Fruit fly (Drosophila melanogaster) whole organism, wandering third instar larva: ENCODE measurements around the gene Rpn13R.
A peak's percentile ranks its signal among the peaks of the same experiment; 100 is the strongest.

ENCODE experiments used
- Abd-B ChIP-seq: fragments of >200 bp; optimal IDR thresholded peaks from 2 replicates; lab custom pipeline; 2017; ENCODE audit warnings: missing biosample characterization, missing genetic modification characterization
- CG32264 ChIP-seq: fragments of 200-800 bp; sonication (Bioruptor generic); optimal IDR thresholded peaks from 2 replicates; lab custom pipeline; 2016; ENCODE audit warnings: missing biosample characterization, missing genetic modification characterization
- CG9705 ChIP-seq: fragments of 200-800 bp; sonication (Bioruptor generic); optimal IDR thresholded peaks from 2 replicates; lab custom pipeline; 2018; ENCODE audit warnings: missing biosample characterization, mild to moderate bottlenecking, missing genetic modification characterization
- CrebA ChIP-seq: fragments of 200-800 bp; sonication (Bioruptor generic); optimal IDR thresholded peaks from 2 replicates; lab custom pipeline; 2016; ENCODE audit warnings: missing biosample characterization, mild to moderate bottlenecking, missing genetic modification characterization, borderline replicate concordance
- Dfd ChIP-seq: fragments of >200 bp; optimal IDR thresholded peaks from 2 replicates; lab custom pipeline; 2017; ENCODE audit warnings: missing biosample characterization, missing genetic modification characterization
- Dif ChIP-seq: fragments of 200-275, 200-300 bp; sonication (Bioruptor generic); optimal IDR thresholded peaks from 2 replicates; lab custom pipeline; 2018; ENCODE audit warnings: missing biosample characterization, missing genetic modification characterization; ENCODE audit not compliant: partially characterized antibody
- GATAd ChIP-seq: sonication (Bioruptor generic); optimal IDR thresholded peaks from 2 replicates; lab custom pipeline; 2016; ENCODE audit warnings: missing biosample characterization, missing genetic modification characterization
- HLH106 ChIP-seq: fragments of 200-800 bp; optimal IDR thresholded peaks from 3 replicates; lab custom pipeline; 2019; ENCODE audit warnings: missing biosample characterization, mild to moderate bottlenecking, missing genetic modification characterization, moderate library complexity
- Hnf4 ChIP-seq: fragments of 200-800 bp; sonication (Bioruptor generic); optimal IDR thresholded peaks from 2 replicates; lab custom pipeline; 2016; ENCODE audit warnings: missing biosample characterization, mild to moderate bottlenecking, missing genetic modification characterization
- Hr78 ChIP-seq: fragments of >200 bp; optimal IDR thresholded peaks from 2 replicates; lab custom pipeline; 2017; ENCODE audit warnings: missing biosample characterization, missing genetic modification characterization
- Hr83 ChIP-seq: fragments of 200-300 bp; sonication (Bioruptor generic); optimal IDR thresholded peaks from 2 replicates; lab custom pipeline; 2016; ENCODE audit warnings: missing biosample characterization, mild to moderate bottlenecking, missing genetic modification characterization, moderate library complexity; ENCODE audit not compliant: poor library complexity, severe bottlenecking
- Jra ChIP-seq: sonication (Bioruptor generic); optimal IDR thresholded peaks from 2 replicates; lab custom pipeline; 2016; ENCODE audit warnings: missing biosample characterization, missing genetic modification characterization
- Mio ChIP-seq: sonication (Bioruptor generic); optimal IDR thresholded peaks from 2 replicates; lab custom pipeline; 2016; ENCODE audit warnings: missing biosample characterization, missing genetic modification characterization
- Myc ChIP-seq: fragments of >200 bp; optimal IDR thresholded peaks from 2 replicates; lab custom pipeline; 2017
- N ChIP-seq: fragments of >200 bp; optimal IDR thresholded peaks from 2 replicates; lab custom pipeline; 2018; ENCODE audit warnings: missing biosample characterization, missing external identifiers, missing genetic modification characterization
- OdsH ChIP-seq: fragments of 200-800 bp; sonication (Bioruptor generic); optimal IDR thresholded peaks from 2 replicates; lab custom pipeline; 2016; ENCODE audit warnings: missing biosample characterization, mild to moderate bottlenecking, missing genetic modification characterization
- Rel ChIP-seq, 2 experiments: fragments of 200-800 bp; sonication (Bioruptor generic) in 1 of 2; optimal IDR thresholded peaks; 2 replicates in 1 of 2; 3 replicates in 1 of 2; lab custom pipeline; 2016 to 2019; ENCODE audit warnings: mild to moderate bottlenecking in 2 of 2, missing biosample characterization in 2 of 2, missing genetic modification characterization in 2 of 2, moderate library complexity in 1 of 2
- Sp1 ChIP-seq: fragments of 200-800 bp; sonication (Bioruptor generic); optimal IDR thresholded peaks from 3 replicates; lab custom pipeline; 2019; ENCODE audit warnings: missing biosample characterization, mild to moderate bottlenecking, missing genetic modification characterization, moderate library complexity
- Vsx2 ChIP-seq: fragments of 200-300, 225-300 bp; sonication (Bioruptor generic); optimal IDR thresholded peaks from 2 replicates; lab custom pipeline; 2018; ENCODE audit warnings: missing biosample characterization, missing genetic modification characterization; ENCODE audit not compliant: partially characterized antibody
- br ChIP-seq: fragments of 200-800 bp; sonication (Bioruptor generic); optimal IDR thresholded peaks from 2 replicates; lab custom pipeline; 2016; ENCODE audit warnings: missing biosample characterization, missing genetic modification characterization
- brk ChIP-seq: fragments of 200-800 bp; sonication (Bioruptor generic); optimal IDR thresholded peaks from 2 replicates; lab custom pipeline; 2016; ENCODE audit warnings: missing biosample characterization, mild to moderate bottlenecking, missing genetic modification characterization
- dl ChIP-seq, 2 experiments: fragments of 175-275, 200-275 bp in 1 of 2; fragments of 200-275 bp in 1 of 2; sonication (Bioruptor generic); optimal IDR thresholded peaks; lab custom pipeline; 2018; ENCODE audit warnings: mild to moderate bottlenecking in 2 of 2, missing biosample characterization in 2 of 2, missing genetic modification characterization in 2 of 2, moderate library complexity in 2 of 2; ENCODE audit not compliant: partially characterized antibody in 2 of 2, insufficient read depth in 1 of 2
- dmrt93B ChIP-seq: fragments of 200-800 bp; sonication (Bioruptor generic); optimal IDR thresholded peaks from 2 replicates; lab custom pipeline; 2018; ENCODE audit warnings: missing biosample characterization, mild to moderate bottlenecking, missing genetic modification characterization
- dsf ChIP-seq: sonication (Bioruptor generic); optimal IDR thresholded peaks from 2 replicates; lab custom pipeline; 2016; ENCODE audit warnings: missing biosample characterization, missing genetic modification characterization, borderline replicate concordance
- ey ChIP-seq: fragments of 200-800 bp; sonication (Bioruptor generic); optimal IDR thresholded peaks from 2 replicates; lab custom pipeline; 2016; ENCODE audit warnings: missing biosample characterization, missing genetic modification characterization
- foxo ChIP-seq, 2 experiments: fragments of 200-800 bp; sonication (Bioruptor generic); optimal IDR thresholded peaks; 2 replicates in 1 of 2; 3 replicates in 1 of 2; lab custom pipeline; 2016 to 2017; ENCODE audit warnings: missing biosample characterization in 2 of 2, missing genetic modification characterization in 2 of 2
- fru ChIP-seq: fragments of 200-800 bp; sonication (Bioruptor generic); optimal IDR thresholded peaks from 3 replicates; lab custom pipeline; 2016; ENCODE audit warnings: missing biosample characterization, mild to moderate bottlenecking, missing genetic modification characterization
- h ChIP-seq: fragments of 200-800 bp; sonication (Bioruptor generic); optimal IDR thresholded peaks from 3 replicates; lab custom pipeline; 2016; ENCODE audit warnings: missing biosample characterization, mild to moderate bottlenecking, missing genetic modification characterization
- jim ChIP-seq: fragments of 175-275, 200-325 bp; sonication (Bioruptor generic); optimal IDR thresholded peaks from 2 replicates; lab custom pipeline; 2016; ENCODE audit warnings: missing biosample characterization, mild to moderate bottlenecking, missing genetic modification characterization
- lola ChIP-seq: fragments of >200 bp; optimal IDR thresholded peaks from 2 replicates; lab custom pipeline; 2017; ENCODE audit warnings: missing biosample characterization, missing genetic modification characterization
- pan ChIP-seq: fragments of >200 bp; optimal IDR thresholded peaks from 2 replicates; lab custom pipeline; 2017
- psq ChIP-seq: fragments of 200-800 bp; sonication (Bioruptor generic); optimal IDR thresholded peaks from 3 replicates; lab custom pipeline; 2017; ENCODE audit warnings: missing biosample characterization, mild to moderate bottlenecking, missing genetic modification characterization, moderate library complexity
- rgr ChIP-seq: fragments of 200-800 bp; sonication (Bioruptor generic); optimal IDR thresholded peaks from 3 replicates; lab custom pipeline; 2016; ENCODE audit warnings: missing biosample characterization, mild to moderate bottlenecking, missing genetic modification characterization
- sage ChIP-seq: fragments of 200-800 bp; sonication (Bioruptor generic); optimal IDR thresholded peaks from 2 replicates; lab custom pipeline; 2016; ENCODE audit warnings: missing biosample characterization, mild to moderate bottlenecking, missing genetic modification characterization
- sv ChIP-seq: fragments of 200-800 bp; sonication (Bioruptor generic); optimal IDR thresholded peaks from 3 replicates; lab custom pipeline; 2016; ENCODE audit warnings: missing biosample characterization, missing genetic modification characterization
- tai ChIP-seq: sonication (Bioruptor generic); optimal IDR thresholded peaks from 2 replicates; lab custom pipeline; 2016; ENCODE audit warnings: missing biosample characterization, missing genetic modification characterization
- usp ChIP-seq: fragments of >200 bp; optimal IDR thresholded peaks from 2 replicates; lab custom pipeline; 2017; ENCODE audit warnings: missing biosample characterization, missing genetic modification characterization
- woc ChIP-seq: sonication (Bioruptor generic); optimal IDR thresholded peaks from 2 replicates; lab custom pipeline; 2016; ENCODE audit warnings: missing biosample characterization, mild to moderate bottlenecking, missing genetic modification characterization

Rpn13R gene

dm6 chrX:5082840-5083646 lies 48.7 kb upstream of the Rpn13R start:
- TF ChIP-seq Sp1 (GFP tag; lab: Kevin White, UChicago) (peak; percentile 87), Hr83 (GFP tag; lab: Kevin White, UChicago) (peak; percentile 70), Mio (GFP tag; lab: Kevin White, UChicago) (no peak), Hnf4 (GFP tag; lab: Kevin White, UChicago) (peak; percentile 44), N (GFP tag; lab: Kevin White, UChicago) (no peak), CG9705 (GFP tag; lab: Kevin White, UChicago) (peak; percentile 2), brk (no peak), ey (peak; percentile 16), Hr78 (GFP tag; lab: Kevin White, UChicago) (no peak), foxo (GFP tag; optimal IDR thresholded peaks at IDR 0.05; lab: Kevin White, UChicago) (peak in 1 of 2 experiments; percentile 12), pan (lab: Kevin White, UChicago) (no peak), GATAd (no peak), h (peak; percentile 16), CG32264 (no peak), Vsx2 (GFP tag; lab: Kevin White, UChicago) (no peak), br (GFP tag; lab: Kevin White, UChicago) (peak; percentile 55), HLH106 (no peak), lola (no peak), sv (no peak)

dm6 chrX:5083647-5084096 lies 48.0 kb upstream of the Rpn13R start:
- TF ChIP-seq dmrt93B (GFP tag; lab: Kevin White, UChicago) (peak; percentile 84), GATAd (peak; percentile 29), Sp1 (GFP tag; lab: Kevin White, UChicago) (peak; percentile 86), tai (GFP tag; lab: Kevin White, UChicago) (peak; percentile 93), HLH106 (peak; percentile 89), Mio (GFP tag; lab: Kevin White, UChicago) (peak; percentile 82), Hr83 (GFP tag; lab: Kevin White, UChicago) (peak; percentile 90), woc (GFP tag; lab: Kevin White, UChicago) (peak; percentile 97), h (peak; percentile 97), Abd-B (GFP tag; lab: Kevin White, UChicago) (no peak), lola (no peak), br (GFP tag; lab: Kevin White, UChicago) (peak; percentile 97), Dfd (no peak), sv (peak; percentile 95), Rel (GFP tag; optimal IDR thresholded peaks at IDR 0.05; lab: Kevin White, UChicago) (peak; percentile 70), Rel (tag; optimal IDR thresholded peaks at IDR 0.05; lab: Kevin White, UChicago) (peak; percentile 38), Hnf4 (GFP tag; lab: Kevin White, UChicago) (peak; percentile 96), dl (GFP tag; optimal IDR thresholded peaks at IDR 0.05; lab: Kevin White, UChicago; ENCODE audit: insufficient read depth in 1 of 2, partially characterized antibody in 2 of 2) (no peak), sage (peak; percentile 91), OdsH (GFP tag; lab: Kevin White, UChicago) (peak; percentile 90), Myc (lab: Kevin White, UChicago) (no peak), pan (lab: Kevin White, UChicago) (no peak), Hr78 (GFP tag; lab: Kevin White, UChicago) (no peak), psq (peak; percentile 97), Vsx2 (GFP tag; lab: Kevin White, UChicago) (no peak), fru (GFP tag; lab: Kevin White, UChicago) (peak; percentile 97), Jra (GFP tag; lab: Kevin White, UChicago) (peak; percentile 90), foxo (GFP tag; optimal IDR thresholded peaks at IDR 0.05; lab: Kevin White, UChicago) (peak; percentile 94 to 97), rgr (GFP tag; lab: Kevin White, UChicago) (peak; percentile 95), CrebA (GFP tag; lab: Kevin White, UChicago) (peak; percentile 90), dsf (GFP tag; lab: Kevin White, UChicago) (peak; percentile 62), Dif (GFP tag; lab: Kevin White, UChicago) (no peak), brk (peak; percentile 82), usp (GFP tag; lab: Kevin White, UChicago) (no peak), CG9705 (GFP tag; lab: Kevin White, UChicago) (peak; percentile 42), N (GFP tag; lab: Kevin White, UChicago) (no peak), jim (peak; percentile 58), CG32264 (peak; percentile 92), ey (peak; percentile 97)
